Worm (Caenorhabditis elegans) whole organism, early embryonic: ENCODE measurements around the gene W08E12.9.

Source experiments
- B0310.2 ChIP-seq: sonication (generic microtip); optimal IDR thresholded peaks from 2 replicates; lab custom pipeline; 2016; ENCODE audit warnings: mild to moderate bottlenecking, missing genetic modification characterization, missing compliant biosample characterization
- ama-1 ChIP-seq: fragments of 150-350 bp; optimal IDR thresholded peaks from 2 replicates; lab custom pipeline; 2014
- ceh-13 ChIP-seq: fragments of 200-800 bp; sonication (Bioruptor generic); optimal IDR thresholded peaks from 2 replicates; lab custom pipeline; 2018; ENCODE audit warnings: mild to moderate bottlenecking, missing genetic modification characterization, missing compliant biosample characterization
- ets-7 ChIP-seq: sonication (generic microtip); optimal IDR thresholded peaks from 2 replicates; lab custom pipeline; 2016; ENCODE audit warnings: missing genotype, missing genetic modification characterization, missing compliant biosample characterization
- hmg-4 ChIP-seq: fragments of 200-800 bp; sonication (Bioruptor generic); optimal IDR thresholded peaks from 2 replicates; lab custom pipeline; 2018; ENCODE audit warnings: mild to moderate bottlenecking, missing genetic modification characterization, missing compliant biosample characterization
- hnd-1 ChIP-seq: sonication (generic microtip); optimal IDR thresholded peaks from 2 replicates; lab custom pipeline; 2016; ENCODE audit warnings: missing genetic modification characterization, missing compliant biosample characterization
- pes-1 ChIP-seq: fragments of 200-800 bp; sonication (Bioruptor generic); IDR thresholded peaks from 2 replicates; pipeline ENCODE4 v1.3.6; 2022; ENCODE audit warnings: missing genetic modification reagents, missing genetic modification characterization, missing compliant biosample characterization
- tra-4 ChIP-seq: sonication (generic microtip); optimal IDR thresholded peaks from 2 replicates; lab custom pipeline; 2017; ENCODE audit warnings: missing genetic modification characterization, missing compliant biosample characterization

DNA sequence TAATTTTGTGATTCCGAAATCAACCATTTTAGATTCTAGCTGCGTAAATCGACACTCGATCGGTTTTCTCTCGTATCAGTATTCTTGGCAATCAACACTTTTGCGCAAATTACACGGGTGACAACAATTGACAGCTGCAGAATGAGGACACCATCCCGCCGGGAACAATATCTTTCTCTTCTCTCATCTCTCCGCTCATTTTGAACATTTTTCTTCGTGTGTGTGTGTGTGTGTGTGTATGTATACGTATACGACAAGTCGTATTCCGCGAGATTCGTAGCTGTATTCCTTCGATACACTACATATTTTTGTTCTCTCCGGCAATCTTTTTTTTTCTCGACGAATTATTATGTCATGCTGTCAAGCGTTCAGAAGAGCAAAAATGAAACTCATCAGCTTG, 50.5 kb downstream of the W08E12.9 start:
- no peak for TF ChIP-seq B0310.2
- no peak for TF ChIP-seq ama-1 (lab: Kevin White, UChicago)
- no peak for TF ChIP-seq ceh-13 (GFP tag; lab: Kevin White, UChicago)
- no peak for TF ChIP-seq hmg-4
- no peak for TF ChIP-seq tra-4
- no peak for TF ChIP-seq pes-1 (GFP tag; lab: Robert Waterston, UW)
- no peak for TF ChIP-seq hnd-1 (tag; lab: Kevin White, UChicago)
- no peak for TF ChIP-seq ets-7 (tag; lab: Kevin White, UChicago)
